Worm (Caenorhabditis elegans): ENCODE data around the gene F44A2.5.

The F44A2.5 gene

ce11 chrV:9297332-9297731 is at the start of gene F44A2.5:
TSS of gene F44A2.5 (plus strand) at chrV:9297632.
- TF ChIP-seq him-1 (tag; optimal IDR thresholded peaks at IDR 0.05) (no peak), dao-5 (tag; optimal IDR thresholded peaks at IDR 0.05) (no peak), W03F9.2 (tag; optimal IDR thresholded peaks at IDR 0.05) (no peak)

- TF ChIP-seq dao-5 (tag; optimal IDR thresholded peaks at IDR 0.05): no peak
Observed at ce11 chrV:9249206-9249605, 48.2 kb upstream of the F44A2.5 start, which contains the start of gene str-94. TSS of gene str-94 (minus strand) at chrV:9249306.

ce11 chrV:9249932-9250331 is 47.5 kb upstream of the F44A2.5 start, which contains the start of gene ptd-2:
TSS of gene ptd-2 (plus strand) at chrV:9250232.
- TF ChIP-seq dao-5 (tag; optimal IDR thresholded peaks at IDR 0.05) (no peak), W03F9.2 (tag; optimal IDR thresholded peaks at IDR 0.05) (no peak), him-1 (tag; optimal IDR thresholded peaks at IDR 0.05) (no peak)

- TF ChIP-seq dao-5 (tag; optimal IDR thresholded peaks at IDR 0.05) (no peak), W03F9.2 (tag; optimal IDR thresholded peaks at IDR 0.05) (no peak), him-1 (tag; optimal IDR thresholded peaks at IDR 0.05) (no peak)
Observed at ce11 chrV:9254012-9254696, 43.3 kb upstream of the F44A2.5 start, which contains the start of gene F07C3.9. TSS of gene F07C3.9 (minus strand) at chrV:9254646.

ce11 chrV:9255480-9255879 is 42.0 kb upstream of the F44A2.5 start:
- TF ChIP-seq W03F9.2 (tag; optimal IDR thresholded peaks at IDR 0.05) (no peak), dao-5 (tag; optimal IDR thresholded peaks at IDR 0.05) (no peak), him-1 (tag; optimal IDR thresholded peaks at IDR 0.05) (no peak)

- TF ChIP-seq dao-5 (tag; optimal IDR thresholded peaks at IDR 0.05) (no peak), him-1 (tag; optimal IDR thresholded peaks at IDR 0.05) (no peak), W03F9.2 (tag; optimal IDR thresholded peaks at IDR 0.05) (no peak)
Observed at ce11 chrV:9257467-9257866, 40.0 kb upstream of the F44A2.5 start, which contains the start of gene F07C3.16. TSS of gene F07C3.16 (minus strand) at chrV:9257567.

- TF ChIP-seq him-1 (tag; optimal IDR thresholded peaks at IDR 0.05): no peak
- no peak for TF ChIP-seq W03F9.2 (tag; optimal IDR thresholded peaks at IDR 0.05)
- no peak for TF ChIP-seq dao-5 (tag; optimal IDR thresholded peaks at IDR 0.05)
Observed at ce11 chrV:9260411-9260810, 37.0 kb upstream of the F44A2.5 start.

- no peak for TF ChIP-seq W03F9.2 (tag; optimal IDR thresholded peaks at IDR 0.05)
- no peak for TF ChIP-seq him-1 (tag; optimal IDR thresholded peaks at IDR 0.05)
- no peak for TF ChIP-seq dao-5 (tag; optimal IDR thresholded peaks at IDR 0.05)
Observed at ce11 chrV:9261492-9261891, 35.9 kb upstream of the F44A2.5 start, which contains the start of gene nhr-36. TSS of gene nhr-36 (minus strand) at chrV:9261592.

ce11 chrV:9262708-9263107 is 34.7 kb upstream of the F44A2.5 start:
- no peak for TF ChIP-seq W03F9.2 (tag; optimal IDR thresholded peaks at IDR 0.05)
- TF ChIP-seq dao-5 (tag; optimal IDR thresholded peaks at IDR 0.05): no peak
- TF ChIP-seq him-1 (tag; optimal IDR thresholded peaks at IDR 0.05): no peak

ce11 chrV:9266399-9266798 is 31.0 kb upstream of the F44A2.5 start, which contains the start of gene slc-17.7:
TSS of gene slc-17.7 (minus strand) at chrV:9266499.
- TF ChIP-seq W03F9.2 (tag; optimal IDR thresholded peaks at IDR 0.05): no peak
- TF ChIP-seq him-1 (tag; optimal IDR thresholded peaks at IDR 0.05): no peak
- TF ChIP-seq dao-5 (tag; optimal IDR thresholded peaks at IDR 0.05): no peak

ce11 chrV:9268202-9268601 is 29.2 kb upstream of the F44A2.5 start:
- TF ChIP-seq him-1 (tag; optimal IDR thresholded peaks at IDR 0.05) (no peak), W03F9.2 (tag; optimal IDR thresholded peaks at IDR 0.05) (no peak), dao-5 (tag; optimal IDR thresholded peaks at IDR 0.05) (no peak)

- TF ChIP-seq W03F9.2 (tag; optimal IDR thresholded peaks at IDR 0.05) (no peak), him-1 (tag; optimal IDR thresholded peaks at IDR 0.05) (no peak), dao-5 (tag; optimal IDR thresholded peaks at IDR 0.05) (no peak)
Observed at ce11 chrV:9270442-9270841, 27.0 kb upstream of the F44A2.5 start.

- TF ChIP-seq him-1 (tag; optimal IDR thresholded peaks at IDR 0.05) (no peak), dao-5 (tag; optimal IDR thresholded peaks at IDR 0.05) (no peak), W03F9.2 (tag; optimal IDR thresholded peaks at IDR 0.05) (no peak)
Observed at ce11 chrV:9271835-9272234, 25.6 kb upstream of the F44A2.5 start.

- TF ChIP-seq dao-5 (tag; optimal IDR thresholded peaks at IDR 0.05): no peak
- no peak for TF ChIP-seq W03F9.2 (tag; optimal IDR thresholded peaks at IDR 0.05)
- no peak for TF ChIP-seq him-1 (tag; optimal IDR thresholded peaks at IDR 0.05)
Observed at ce11 chrV:9272624-9273023, 24.8 kb upstream of the F44A2.5 start.

- TF ChIP-seq dao-5 (tag; optimal IDR thresholded peaks at IDR 0.05) (no peak), him-1 (tag; optimal IDR thresholded peaks at IDR 0.05) (peak; percentile 55)
Observed at ce11 chrV:9273587-9273986, 23.8 kb upstream of the F44A2.5 start.

Data from whole organism, L4/young adult.